Worm (Caenorhabditis elegans): ENCODE results near the gene srh-56.

The srh-56 gene

DNA sequence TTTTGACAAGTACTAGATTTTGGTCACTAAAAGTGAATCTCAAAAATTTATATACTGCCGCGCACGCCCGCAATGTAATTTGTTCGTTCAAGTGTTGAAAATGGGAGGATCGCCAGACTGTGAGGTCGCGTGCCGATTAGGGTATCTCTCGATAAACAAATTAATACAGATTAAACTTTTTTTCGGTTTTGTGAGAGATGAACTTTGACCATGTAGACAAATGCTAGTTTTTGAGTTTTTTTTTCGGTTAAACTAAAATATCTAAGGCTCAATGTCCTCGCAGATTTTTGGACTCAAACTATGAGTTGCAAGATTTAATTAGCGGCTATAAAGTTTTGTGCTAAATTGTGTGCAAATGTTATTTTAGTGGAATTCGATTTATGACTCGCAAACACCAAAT is 1.9 kb upstream of the srh-56 start, which contains the start of gene dhs-15:
dhs-15 (minus strand) TSS at position 101 of the 400 bp plus-strand sequence.
- TF ChIP-seq crh-2 (tag; optimal IDR thresholded peaks at IDR 0.05) (no peak), R02D3.7 (tag; optimal IDR thresholded peaks at IDR 0.05) (no peak), unc-55 (GFP tag; optimal IDR thresholded peaks at IDR 0.05) (no peak), ztf-1 (GFP tag; conservative IDR thresholded peaks at IDR 0.05) (no peak), zag-1 (tag; optimal IDR thresholded peaks at IDR 0.05) (no peak), nhr-77 (tag; optimal IDR thresholded peaks at IDR 0.05) (no peak)

DNA sequence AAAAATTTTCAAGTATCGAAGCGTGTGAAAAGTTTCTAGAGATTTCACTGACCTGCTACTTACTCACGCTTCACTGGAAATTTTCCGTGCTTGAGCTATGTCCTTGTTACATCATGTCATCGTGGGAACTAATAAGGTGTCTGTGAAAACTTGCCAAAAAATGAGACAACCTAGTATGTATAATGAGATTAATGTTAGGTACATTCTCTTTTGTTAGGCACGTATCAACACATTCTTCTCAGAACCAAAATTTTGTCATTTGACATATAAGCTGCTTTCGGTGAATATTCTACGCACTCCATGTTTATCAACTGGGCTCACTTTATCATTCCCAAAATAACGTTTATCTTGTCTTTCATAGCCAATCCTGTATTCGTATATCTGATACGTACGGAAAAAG is 2.4 kb downstream of the srh-56 start, which contains the start of gene srj-18:
srj-18 (plus strand) TSS at position 301 of the 400 bp plus-strand sequence.
- TF ChIP-seq mab-5 (tag; optimal IDR thresholded peaks at IDR 0.05) = no peak
- no peak for TF ChIP-seq lin-13 (GFP tag; optimal IDR thresholded peaks at IDR 0.05)
- TF ChIP-seq ZK546.5 (tag; optimal IDR thresholded peaks at IDR 0.05) = no peak
- TF ChIP-seq nhr-77 (tag; optimal IDR thresholded peaks at IDR 0.05) = no peak
- no peak for TF ChIP-seq ztf-11 (tag; optimal IDR thresholded peaks at IDR 0.05)
- TF ChIP-seq lin-11 (tag; optimal IDR thresholded peaks at IDR 0.05) = no peak
- no peak for TF ChIP-seq R02D3.7 (tag; optimal IDR thresholded peaks at IDR 0.05)
- no peak for TF ChIP-seq sem-4 (tag; optimal IDR thresholded peaks at IDR 0.05)
- TF ChIP-seq ceh-82 (tag; optimal IDR thresholded peaks at IDR 0.05) = no peak
- TF ChIP-seq alr-1 (tag; optimal IDR thresholded peaks at IDR 0.05) = no peak

DNA sequence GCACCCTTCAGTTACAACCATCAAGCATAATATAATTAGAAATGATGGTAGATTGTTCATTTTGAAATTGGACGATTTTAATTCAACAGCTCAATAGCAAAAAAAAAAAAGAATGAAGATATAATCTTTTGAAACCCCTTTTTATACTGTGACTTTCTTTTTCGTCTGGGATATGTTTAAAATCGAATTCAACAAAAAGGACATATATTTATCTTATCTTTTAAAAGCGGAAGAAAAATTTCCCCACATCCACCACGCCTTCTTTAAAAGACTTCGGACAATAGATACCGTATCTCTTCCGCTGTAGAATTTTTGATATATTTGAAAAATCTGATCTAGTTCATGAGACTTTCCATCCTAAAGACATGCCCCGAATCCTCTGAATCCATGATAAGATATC is 9.1 kb downstream of the srh-56 start, which contains the start of gene R05D8.11:
R05D8.11 (minus strand) TSS at position 101 of the 400 bp plus-strand sequence.
- TF ChIP-seq mdl-1 (tag; optimal IDR thresholded peaks at IDR 0.05) (no peak), skn-1 (tag; optimal IDR thresholded peaks at IDR 0.05) (no peak), nhr-12 (tag; optimal IDR thresholded peaks at IDR 0.05) (no peak), unc-62 (GFP tag; optimal IDR thresholded peaks at IDR 0.05) (no peak)

ce11 chrV:2792958-2793357 is 21.3 kb downstream of the srh-56 start:
- TF ChIP-seq blmp-1 (tag; optimal IDR thresholded peaks at IDR 0.05; ENCODE audit: insufficient read depth) (no peak), dmd-4 (tag; optimal IDR thresholded peaks at IDR 0.05) (no peak), nhr-77 (tag; optimal IDR thresholded peaks at IDR 0.05) (no peak), lsy-2 (tag; optimal IDR thresholded peaks at IDR 0.05) (no peak)

- TF ChIP-seq nhr-237 (tag; optimal IDR thresholded peaks at IDR 0.05) = no peak
- no peak for TF ChIP-seq elt-3 (tag; optimal IDR thresholded peaks at IDR 0.05)
- no peak for TF ChIP-seq sma-9 (GFP tag; optimal IDR thresholded peaks at IDR 0.05)
- TF ChIP-seq sma-9 (tag; optimal IDR thresholded peaks at IDR 0.05) = no peak
- no peak for TF ChIP-seq elt-1 (tag; optimal IDR thresholded peaks at IDR 0.05)
- TF ChIP-seq nhr-25 (tag; optimal IDR thresholded peaks at IDR 0.05) = no peak
- TF ChIP-seq ztf-4 (tag; optimal IDR thresholded peaks at IDR 0.05) = no peak
- no peak for TF ChIP-seq C34F6.9 (tag; optimal IDR thresholded peaks at IDR 0.05)
These were observed 24.3 kb downstream of the srh-56 start, which contains the start of gene F54E2.2 for ce11 chrV:2795998-2796397. Gene F54E2.2, plus strand, starts transcription at chrV:2796298.

DNA sequence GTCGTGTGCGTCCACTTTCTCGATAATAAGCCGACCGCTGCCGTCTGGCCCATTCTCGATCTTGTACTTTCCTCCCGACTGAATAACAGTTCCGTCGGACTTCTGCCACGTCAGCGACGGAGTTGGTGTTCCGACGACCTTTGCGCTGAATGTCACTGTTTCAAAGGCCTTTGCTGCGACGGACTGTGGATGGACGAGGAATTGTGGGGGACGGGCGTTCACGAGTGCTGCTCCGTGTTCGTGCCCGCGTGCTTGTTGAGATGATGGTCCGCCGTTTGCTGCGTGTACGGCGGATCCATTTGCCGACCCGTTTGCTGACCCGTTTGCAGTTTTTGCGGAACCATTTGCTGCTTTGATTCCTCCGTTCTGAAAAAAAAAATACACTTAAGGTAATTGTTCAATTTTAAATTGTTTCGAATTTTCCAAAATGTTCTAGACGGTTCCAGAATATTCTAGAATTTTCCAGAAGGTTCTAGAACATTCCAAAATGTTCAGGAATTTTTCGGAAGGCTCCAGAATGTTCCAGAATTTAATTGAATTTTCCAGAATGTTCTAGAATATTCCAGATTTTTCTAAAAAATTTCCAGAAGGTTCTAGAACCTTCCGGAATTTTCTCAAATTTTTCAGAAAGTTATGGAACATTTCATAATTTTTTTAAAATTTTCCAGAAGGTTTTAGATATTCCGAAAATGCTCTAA is 27.7 kb downstream of the srh-56 start:
- TF ChIP-seq ceh-82 (tag; optimal IDR thresholded peaks at IDR 0.05) (no peak), mdl-1 (tag; optimal IDR thresholded peaks at IDR 0.05) (no peak), alr-1 (tag; optimal IDR thresholded peaks at IDR 0.05) (no peak), zag-1 (tag; optimal IDR thresholded peaks at IDR 0.05) (no peak), nhr-25 (tag; optimal IDR thresholded peaks at IDR 0.05) (no peak), dmd-4 (tag; optimal IDR thresholded peaks at IDR 0.05) (no peak), fos-1 (tag; optimal IDR thresholded peaks at IDR 0.05) (no peak), blmp-1 (tag; optimal IDR thresholded peaks at IDR 0.05; ENCODE audit: insufficient read depth) (no peak)

DNA sequence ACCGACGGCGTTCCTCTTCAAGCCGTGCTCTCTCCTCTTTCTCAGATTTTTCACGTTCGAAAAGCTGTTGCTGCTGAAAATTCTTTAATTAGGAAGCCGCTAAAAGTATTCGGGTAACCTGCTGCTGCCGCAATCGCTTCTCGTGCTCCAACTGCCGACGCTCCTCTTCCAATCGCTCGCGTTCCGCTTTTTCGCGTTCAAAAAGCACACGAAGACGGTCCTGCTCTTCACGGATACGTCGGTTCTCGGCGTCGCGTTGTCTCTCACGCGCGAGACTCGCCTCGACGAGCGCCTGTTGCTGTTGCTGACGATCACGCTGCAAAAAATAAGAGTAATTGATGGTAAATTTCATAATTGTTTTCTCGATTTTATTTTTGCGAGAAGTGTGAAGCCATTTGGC is 29.0 kb downstream of the srh-56 start:
- TF ChIP-seq F13H6.1 (tag; optimal IDR thresholded peaks at IDR 0.05) = no peak
- no peak for TF ChIP-seq skn-1 (tag; optimal IDR thresholded peaks at IDR 0.05)
- no peak for TF ChIP-seq mab-5 (tag; optimal IDR thresholded peaks at IDR 0.05)
- TF ChIP-seq unc-62 (GFP tag; optimal IDR thresholded peaks at IDR 0.05) = no peak
- no peak for TF ChIP-seq aly-2 (tag; optimal IDR thresholded peaks at IDR 0.05)
- no peak for TF ChIP-seq nhr-12 (tag; optimal IDR thresholded peaks at IDR 0.05)
- TF ChIP-seq unc-39 (tag; optimal IDR thresholded peaks at IDR 0.05) = no peak
- TF ChIP-seq nhr-23 (tag; optimal IDR thresholded peaks at IDR 0.05) = no peak
- no peak for TF ChIP-seq nhr-25 (tag; optimal IDR thresholded peaks at IDR 0.05)
- TF ChIP-seq ama-1 (optimal IDR thresholded peaks at IDR 0.05) = no peak
- TF ChIP-seq zag-1 (tag; optimal IDR thresholded peaks at IDR 0.05) = no peak
- no peak for TF ChIP-seq ztf-11 (tag; optimal IDR thresholded peaks at IDR 0.05)
- no peak for TF ChIP-seq mbf-1 (tag; optimal IDR thresholded peaks at IDR 0.05)
- no peak for TF ChIP-seq nhr-237 (tag; optimal IDR thresholded peaks at IDR 0.05)
- no peak for TF ChIP-seq dmd-4 (tag; optimal IDR thresholded peaks at IDR 0.05)
- TF ChIP-seq lsy-2 (tag; optimal IDR thresholded peaks at IDR 0.05) = no peak
- TF ChIP-seq blmp-1 (tag; optimal IDR thresholded peaks at IDR 0.05; ENCODE audit: insufficient read depth) = no peak
- no peak for TF ChIP-seq nhr-21 (tag; optimal IDR thresholded peaks at IDR 0.05)
- no peak for TF ChIP-seq R02D3.7 (tag; optimal IDR thresholded peaks at IDR 0.05)

All from whole organism, L2 larva.